Fruit fly (Drosophila melanogaster): ENCODE measurements around the gene cpx.

dm6 chr3R:4291289-4291688, 11.3 kb downstream of the cpx start:
- TF ChIP-seq CG12605 (GFP tag; IDR thresholded peaks at IDR 0.05) (no peak), CG9948 (tag; optimal IDR thresholded peaks at IDR 0.05) (no peak), Pif1B (GFP tag; optimal IDR thresholded peaks at IDR 0.05) (no peak), fd96Ca (GFP tag; IDR thresholded peaks at IDR 0.05) (no peak), EcR (GFP tag; optimal IDR thresholded peaks at IDR 0.05) (no peak), CG4496 (GFP tag; IDR thresholded peaks at IDR 0.05) (no peak)
